Worm (Caenorhabditis elegans) whole organism, L4 larva: ENCODE data around the gene Y71H2B.11.

Experiments
- F44E2.7 ChIP-seq: fragments of 200-800 bp; sonication (Bioruptor generic); IDR thresholded peaks from 2 replicates; pipeline ENCODE4 v2.1.2; 2022; ENCODE audit warnings: missing genetic modification characterization, missing compliant biosample characterization
- T20F7.1 ChIP-seq: fragments of 200-800 bp; sonication (Bioruptor generic); optimal IDR thresholded peaks from 2 replicates; lab custom pipeline; 2018; ENCODE audit warnings: mild to moderate bottlenecking, missing genetic modification characterization, missing compliant biosample characterization
- T26A8.4 ChIP-seq: fragments of 200-800 bp; sonication (Bioruptor generic); IDR thresholded peaks from 2 replicates; pipeline ENCODE4 v1.3.6; 2022; ENCODE audit warnings: missing genetic modification characterization, missing compliant biosample characterization
- Y105C5A.15 ChIP-seq: fragments of 200-800 bp; sonication (Bioruptor generic); IDR thresholded peaks from 2 replicates; pipeline ENCODE4 v1.3.6; 2022; ENCODE audit warnings: missing genetic modification characterization, missing compliant biosample characterization
- Y5F2A.4 ChIP-seq: fragments of 200-800 bp; sonication (Bioruptor generic); optimal IDR thresholded peaks from 2 replicates; lab custom pipeline; 2018; ENCODE audit warnings: mild to moderate bottlenecking, missing genetic modification characterization, missing compliant biosample characterization
- ZK546.5 ChIP-seq, 2 experiments: sonication (generic microtip); optimal IDR thresholded peaks; 2 replicates each; lab custom pipeline; 2017; ENCODE audit warnings: missing biosample characterization in 2 of 2, missing genetic modification characterization in 2 of 2
- attf-4 ChIP-seq: sonication (generic microtip); optimal IDR thresholded peaks from 3 replicates; lab custom pipeline; 2017; ENCODE audit warnings: missing biosample characterization, missing genetic modification characterization
- ceh-20 ChIP-seq: fragments of 200-800 bp; sonication (Bioruptor generic); IDR thresholded peaks from 2 replicates; pipeline ENCODE4 v1.3.6; 2022; ENCODE audit warnings: missing genetic modification reagents, missing genetic modification characterization, missing compliant biosample characterization
- ceh-32 ChIP-seq: sonication (generic microtip); optimal IDR thresholded peaks from 2 replicates; lab custom pipeline; 2016; ENCODE audit warnings: mild to moderate bottlenecking, missing genetic modification characterization, missing compliant biosample characterization; ENCODE audit not compliant: poor library complexity
- ceh-62 ChIP-seq: sonication (generic microtip); optimal IDR thresholded peaks from 2 replicates; lab custom pipeline; 2017; ENCODE audit warnings: missing biosample characterization, missing genetic modification characterization
- ces-1 ChIP-seq: fragments of 150-350 bp; sonication (generic microtip); optimal IDR thresholded peaks from 4 replicates; lab custom pipeline; 2014; ENCODE audit warnings: missing biosample characterization, missing genetic modification reagents, missing genetic modification characterization
- cey-2 ChIP-seq: sonication (generic microtip); optimal IDR thresholded peaks from 3 replicates; lab custom pipeline; 2017; ENCODE audit warnings: missing genetic modification characterization, mild to moderate bottlenecking, missing compliant biosample characterization, antibody characterized with exemption, borderline replicate concordance; ENCODE audit not compliant: insufficient read depth
- daf-19 ChIP-seq: fragments of 200-800 bp; sonication (Bioruptor generic); conservative IDR thresholded peaks from 2 replicates; pipeline ENCODE4 v1.3.6; 2022; ENCODE audit warnings: missing genetic modification characterization, missing compliant biosample characterization
- daf-8 ChIP-seq: fragments of 200-800 bp; sonication (Bioruptor generic); IDR thresholded peaks from 2 replicates; pipeline ENCODE4 v1.3.6; 2022; ENCODE audit warnings: missing genetic modification characterization, missing compliant biosample characterization
- duxl-1 ChIP-seq: sonication (generic microtip); optimal IDR thresholded peaks from 2 replicates; lab custom pipeline; 2016; ENCODE audit warnings: mild to moderate bottlenecking, missing genetic modification characterization, moderate library complexity, missing compliant biosample characterization; ENCODE audit not compliant: poor library complexity
- egl-43 ChIP-seq: fragments of 200-800 bp; sonication (Bioruptor generic); IDR thresholded peaks from 2 replicates; pipeline ENCODE4 v1.3.6; 2022; ENCODE audit warnings: missing genetic modification reagents, missing genetic modification characterization, missing compliant biosample characterization
- fkh-10 ChIP-seq: fragments of 150-350 bp; optimal IDR thresholded peaks from 2 replicates; lab custom pipeline; 2014; ENCODE audit warnings: missing biosample characterization, missing genetic modification reagents, missing genetic modification characterization
- hif-1 ChIP-seq, 2 experiments: sonication (generic microtip); optimal IDR thresholded peaks; 2 replicates each; lab custom pipeline; 2016 to 2017; ENCODE audit warnings: missing compliant biosample characterization in 2 of 2, missing genetic modification characterization in 2 of 2, missing genetic modification reagents in 2 of 2, missing genotype in 2 of 2, mild to moderate bottlenecking in 1 of 2
- hlh-11 ChIP-seq: fragments of 200-800 bp; sonication (Bioruptor generic); optimal IDR thresholded peaks from 2 replicates; lab custom pipeline; 2018; ENCODE audit warnings: mild to moderate bottlenecking, missing genetic modification characterization, missing compliant biosample characterization
- hmg-1.1 ChIP-seq: fragments of 200-800 bp; sonication (Bioruptor generic); IDR thresholded peaks from 2 replicates; pipeline ENCODE4 v1.3.6; 2022; ENCODE audit warnings: missing genetic modification reagents, missing genetic modification characterization, missing compliant biosample characterization
- lim-7 ChIP-seq: fragments of 200-800 bp; sonication (Bioruptor generic); IDR thresholded peaks from 2 replicates; pipeline ENCODE4 v1.3.6; 2022; ENCODE audit warnings: missing genetic modification characterization, missing compliant biosample characterization
- lin-1 ChIP-seq: fragments of 200-800 bp; sonication (Bioruptor generic); IDR thresholded peaks from 2 replicates; pipeline ENCODE4 v1.3.6; 2022; ENCODE audit warnings: missing genetic modification reagents, missing genetic modification characterization, missing compliant biosample characterization
- lin-15B ChIP-seq: fragments of 150-350 bp; sonication (generic microtip); optimal IDR thresholded peaks from 3 replicates; lab custom pipeline; 2014; ENCODE audit warnings: missing biosample characterization, missing genetic modification characterization
- lsy-2 ChIP-seq, 2 experiments: fragments of 150-350 bp in 1 of 2; sonication (generic microtip) in 1 of 2; optimal IDR thresholded peaks; 2 replicates each; lab custom pipeline; 2014 to 2017; ENCODE audit warnings: missing biosample characterization in 2 of 2, missing genetic modification characterization in 2 of 2
- madf-5 ChIP-seq, 2 experiments: fragments of 200-800 bp; sonication (Bioruptor generic); IDR thresholded peaks; 2 replicates each; pipeline ENCODE4 v1.3.6; 2022; ENCODE audit warnings: missing compliant biosample characterization in 2 of 2, missing genetic modification characterization in 2 of 2
- mdl-1 ChIP-seq, 2 experiments: fragments of 150-350 bp in 1 of 2; sonication (generic microtip) in 1 of 2; optimal IDR thresholded peaks; 2 replicates each; lab custom pipeline; 2014 to 2017; ENCODE audit warnings: missing biosample characterization in 2 of 2, missing genetic modification characterization in 2 of 2
- mes-2 ChIP-seq: sonication (generic microtip); optimal IDR thresholded peaks from 2 replicates; lab custom pipeline; 2016; ENCODE audit warnings: missing genotype, mild to moderate bottlenecking, missing genetic modification characterization, missing compliant biosample characterization; ENCODE audit not compliant: poor library complexity, severe bottlenecking
- mxl-3 ChIP-seq: fragments of 200-800 bp; sonication (Bioruptor generic); optimal IDR thresholded peaks from 2 replicates; lab custom pipeline; 2018; ENCODE audit warnings: mild to moderate bottlenecking, missing genetic modification characterization, missing compliant biosample characterization
- nhr-10 ChIP-seq: fragments of 150-350 bp; optimal IDR thresholded peaks from 2 replicates; lab custom pipeline; 2014; ENCODE audit warnings: missing biosample characterization, missing genetic modification characterization
- nhr-102 ChIP-seq: sonication (generic microtip); optimal IDR thresholded peaks from 2 replicates; lab custom pipeline; 2016; ENCODE audit warnings: mild to moderate bottlenecking, missing genetic modification characterization, moderate library complexity, missing compliant biosample characterization
- nhr-11 ChIP-seq: fragments of 150-350 bp; optimal IDR thresholded peaks from 2 replicates; lab custom pipeline; 2014; ENCODE audit warnings: missing biosample characterization, missing genetic modification characterization
- nhr-41 ChIP-seq: fragments of 200-800 bp; sonication (Bioruptor generic); IDR thresholded peaks from 2 replicates; pipeline ENCODE4 v1.3.6; 2022; ENCODE audit warnings: missing genetic modification reagents, missing genetic modification characterization, missing compliant biosample characterization
- nhr-6 ChIP-seq: fragments of 150-350 bp; optimal IDR thresholded peaks from 2 replicates; lab custom pipeline; 2014; ENCODE audit warnings: missing biosample characterization, missing genetic modification characterization
- nhr-76 ChIP-seq: fragments of 150-350 bp; optimal IDR thresholded peaks from 2 replicates; lab custom pipeline; 2014; ENCODE audit warnings: missing biosample characterization, missing genetic modification characterization
- pha-4 ChIP-seq, 2 experiments: fragments of 150-350 bp in 1 of 2; fragments of 200-800 bp in 1 of 2; sonication (Bioruptor generic) in 1 of 2; IDR thresholded peaks in 1 of 2; optimal IDR thresholded peaks in 1 of 2; 2 replicates each; pipeline versions ENCODE4 v1.3.6 to Lab custom; 2014 to 2022; ENCODE audit warnings: missing genetic modification characterization in 2 of 2, missing genetic modification reagents in 2 of 2, missing biosample characterization in 1 of 2, missing compliant biosample characterization in 1 of 2
- saeg-2 ChIP-seq: fragments of 200-800 bp; sonication (Bioruptor generic); IDR thresholded peaks from 2 replicates; pipeline ENCODE4 v1.3.6; 2022; ENCODE audit warnings: missing genetic modification reagents, missing genetic modification characterization, missing compliant biosample characterization
- snpc-1.2 ChIP-seq: fragments of 200-800 bp; sonication (Bioruptor generic); IDR thresholded peaks from 2 replicates; pipeline ENCODE4 v1.3.6; 2022; ENCODE audit warnings: missing genetic modification reagents, missing genetic modification characterization, missing compliant biosample characterization
- tag-97 ChIP-seq: fragments of 200-800 bp; sonication (Bioruptor generic); IDR thresholded peaks from 2 replicates; pipeline ENCODE4 v1.3.6; 2022; ENCODE audit warnings: missing genetic modification characterization, missing compliant biosample characterization
- unc-62 ChIP-seq, 3 experiments: fragments of 150-350 bp in 1 of 3; sonication (generic microtip); optimal IDR thresholded peaks in 2 of 3; peaks in 1 of 3; 1 replicate in 1 of 3; 2 replicates in 2 of 3; lab custom pipeline; 2014 to 2017; ENCODE audit warnings: missing biosample characterization in 3 of 3, missing genetic modification characterization in 3 of 3, missing genetic modification reagents in 3 of 3, missing genotype in 1 of 3
- zip-2 ChIP-seq: fragments of 150-350 bp; optimal IDR thresholded peaks from 2 replicates; lab custom pipeline; 2014; ENCODE audit warnings: missing biosample characterization, missing genetic modification characterization
- ztf-7 ChIP-seq: fragments of 150-350 bp; optimal IDR thresholded peaks from 2 replicates; lab custom pipeline; 2014; ENCODE audit warnings: missing biosample characterization, missing genetic modification characterization

Gene Y71H2B.11

ce11 chrIII:2571447-2571846 lies 32.3 kb upstream of the Y71H2B.11 start, which contains the start of gene Y54F10AR.2:
Gene Y54F10AR.2, minus strand, starts transcription at chrIII:2571547.
- TF ChIP-seq ceh-62 (no peak), ceh-20 (GFP tag; lab: Robert Waterston, UW) (no peak), attf-4 (tag; lab: Kevin White, UChicago) (no peak), fkh-10 (no peak), unc-62 (GFP tag; optimal IDR thresholded peaks at IDR 0.05 in 1 of 2; lab: Kevin White, UChicago) (no peak), unc-62 (tag; optimal IDR thresholded peaks at IDR 0.05; lab: Kevin White, UChicago) (no peak), Y5F2A.4 (no peak), T20F7.1 (GFP tag; lab: Kevin White, UChicago) (no peak), mdl-1 (tag; optimal IDR thresholded peaks at IDR 0.05; lab: Kevin White, UChicago) (no peak), lin-1 (no peak), ceh-32 (tag; lab: Kevin White, UChicago) (no peak), F44E2.7 (GFP tag; lab: Robert Waterston, UW) (no peak), egl-43 (no peak)
- TF ChIP-seq, all 104 proteins: peak for 0

ce11 chrIII:2572421-2572820 lies 31.4 kb upstream of the Y71H2B.11 start:
- TF ChIP-seq hif-1 (tag; optimal IDR thresholded peaks at IDR 0.05; lab: Kevin White, UChicago) (no peak), lin-15B (tag; lab: Kevin White, UChicago) (no peak), nhr-11 (no peak)

ce11 chrIII:2575635-2576164 lies 28.1 kb upstream of the Y71H2B.11 start, which contains the start of gene Y54F10AR.1:
Gene Y54F10AR.1, minus strand, starts transcription at chrIII:2575685.
- no peak for TF ChIP-seq T20F7.1 (GFP tag; lab: Kevin White, UChicago)
- no peak for TF ChIP-seq mxl-3 (GFP tag; lab: Kevin White, UChicago)
- no peak for TF ChIP-seq zip-2
- TF ChIP-seq, all 104 proteins: peak for 0

- TF ChIP-seq daf-19 (GFP tag; lab: Robert Waterston, UW) (no peak), lsy-2 (tag; optimal IDR thresholded peaks at IDR 0.05; lab: Kevin White, UChicago) (peak; percentile 21 to 82), T26A8.4 (GFP tag; lab: Robert Waterston, UW) (no peak), ztf-7 (tag; lab: Kevin White, UChicago) (no peak), nhr-41 (no peak), nhr-6 (tag; lab: Kevin White, UChicago) (peak; percentile 16), mes-2 (tag; lab: Kevin White, UChicago) (peak; percentile 39), Y105C5A.15 (GFP tag; lab: Robert Waterston, UW) (no peak), daf-8 (GFP tag; lab: Robert Waterston, UW) (no peak), hlh-11 (tag; lab: Kevin White, UChicago) (peak; percentile 72), cey-2 (no peak), lin-1 (no peak), hmg-1.1 (GFP tag; lab: Robert Waterston, UW) (peak; percentile 74), nhr-102 (tag; lab: Kevin White, UChicago) (no peak), duxl-1 (tag; lab: Kevin White, UChicago) (no peak), snpc-1.2 (GFP tag; lab: Robert Waterston, UW) (no peak), tag-97 (GFP tag; lab: Robert Waterston, UW) (no peak), saeg-2 (GFP tag; lab: Robert Waterston, UW) (no peak), nhr-76 (tag; lab: Kevin White, UChicago) (no peak), ZK546.5 (tag; optimal IDR thresholded peaks at IDR 0.05; lab: Kevin White, UChicago) (no peak), ces-1 (GFP tag; lab: Kevin White, UChicago) (peak; percentile 8), Y5F2A.4 (no peak), lim-7 (GFP tag; lab: Robert Waterston, UW) (no peak), lin-15B (tag; lab: Kevin White, UChicago) (no peak), nhr-10 (tag; lab: Kevin White, UChicago) (no peak), madf-5 (GFP tag; IDR thresholded peaks at IDR 0.05; lab: Robert Waterston, UW) (no peak), pha-4 (GFP tag; IDR thresholded peaks at IDR 0.05; lab: Robert Waterston, UW) (no peak), pha-4 (tag; optimal IDR thresholded peaks at IDR 0.05; lab: Kevin White, UChicago) (no peak), unc-62 (GFP tag; optimal IDR thresholded peaks at IDR 0.05 in 1 of 2; lab: Kevin White, UChicago) (no peak), unc-62 (tag; optimal IDR thresholded peaks at IDR 0.05; lab: Kevin White, UChicago) (no peak)
Observed at ce11 chrIII:2576360-2577259, 27.2 kb upstream of the Y71H2B.11 start.
